Fruit fly (Drosophila melanogaster): ENCODE results near the gene naz.

naz gene

DNA sequence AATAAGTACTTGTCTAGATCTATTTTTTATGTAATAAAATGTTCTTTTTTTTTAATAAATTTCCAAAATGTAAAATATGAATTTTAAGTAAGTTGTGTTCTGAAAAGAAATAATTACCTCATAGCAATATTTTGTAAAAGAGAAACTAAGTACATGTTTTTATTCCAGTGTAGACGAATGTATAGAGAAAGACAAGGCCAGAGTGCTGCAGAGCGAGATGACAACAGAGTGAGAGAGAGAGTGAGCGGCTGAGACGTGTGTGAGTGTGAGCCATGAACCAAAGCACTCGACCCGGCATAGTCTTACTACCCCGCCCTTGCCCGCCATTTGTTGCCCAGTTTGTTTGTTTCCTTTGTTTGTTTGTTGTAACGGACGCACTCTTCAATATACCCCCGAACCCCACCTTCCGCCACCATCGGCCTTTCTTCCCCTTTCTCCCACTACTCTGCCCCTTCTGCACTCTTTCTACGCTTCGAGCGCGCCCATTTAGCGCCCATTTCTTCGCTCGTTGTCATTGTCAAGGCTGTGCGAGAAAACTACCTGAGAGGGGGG, 17.3 kb downstream of the naz start (continued):
- peak; percentile 92 for TF ChIP-seq CG12769 (tag; optimal IDR thresholded peaks at IDR 0.05)
- peak; percentile 30; the same call in 1 of the 3 replicates for TF ChIP-seq sr (GFP tag; IDR thresholded peaks at IDR 0.05)
- TF ChIP-seq repo (GFP tag; optimal IDR thresholded peaks at IDR 0.05): no peak
- TF ChIP-seq zf30C (GFP tag; optimal IDR thresholded peaks at IDR 0.05): peak; percentile 69
- no peak for TF ChIP-seq btn (GFP tag; optimal IDR thresholded peaks at IDR 0.05)
- TF ChIP-seq cato (GFP tag; optimal IDR thresholded peaks at IDR 0.05; ENCODE audit: borderline replicate concordance): no peak
- peak; percentile 64; the same call in 1 of the 2 replicates for TF ChIP-seq seq (GFP tag; IDR thresholded peaks at IDR 0.05)
- TF ChIP-seq TFAM (GFP tag; optimal IDR thresholded peaks at IDR 0.05): peak; percentile 65
- peak; percentile 80 for TF ChIP-seq zfh1 (GFP tag; IDR thresholded peaks at IDR 0.05)
- 0 out of 2 replicates have a peak, but pooled peaks have one; percentile 5 for TF ChIP-seq ham (GFP tag; IDR thresholded peaks at IDR 0.05)
- peak; percentile 5 for TF ChIP-seq disco-r (GFP tag; optimal IDR thresholded peaks at IDR 0.05)
- TF ChIP-seq tap (tag; optimal IDR thresholded peaks at IDR 0.05): no peak
- TF ChIP-seq tx (GFP tag; optimal IDR thresholded peaks at IDR 0.05): no peak
- TF ChIP-seq Taf1 (GFP tag; IDR thresholded peaks at IDR 0.05): peak; percentile 57
- no peak for TF ChIP-seq da (GFP tag; optimal IDR thresholded peaks at IDR 0.05)
- TF ChIP-seq CG12391 (tag; optimal IDR thresholded peaks at IDR 0.05): peak; percentile 81
- TF ChIP-seq fu2 (GFP tag; optimal IDR thresholded peaks at IDR 0.05): no peak
- peak; percentile 59 for TF ChIP-seq CG11247 (GFP tag; IDR thresholded peaks at IDR 0.05)
- no peak for TF ChIP-seq CG31224 (GFP tag; IDR thresholded peaks at IDR 0.05)
- TF ChIP-seq CG3407 (GFP tag; optimal IDR thresholded peaks at IDR 0.05): peak; percentile 86
- TF ChIP-seq CG14965 (GFP tag; optimal IDR thresholded peaks at IDR 0.05; ENCODE audit: borderline replicate concordance): peak; percentile 27
- TF ChIP-seq caup (GFP tag; optimal IDR thresholded peaks at IDR 0.05; ENCODE audit: severe bottlenecking): peak; percentile 43
- TF ChIP-seq maf-S (GFP tag; optimal IDR thresholded peaks at IDR 0.05): peak; percentile 12
- peak; percentile 59 for TF ChIP-seq CG10959 (GFP tag; IDR thresholded peaks at IDR 0.05)
- TF ChIP-seq CG2678 (tag; optimal IDR thresholded peaks at IDR 0.05): peak; percentile 81
- TF ChIP-seq CG18619 (GFP tag; optimal IDR thresholded peaks at IDR 0.05): peak; percentile 54
- peak; percentile 54 for TF ChIP-seq phol (tag; optimal IDR thresholded peaks at IDR 0.05)
- no peak for TF ChIP-seq Atf3 (GFP tag; optimal IDR thresholded peaks at IDR 0.05)
- peak; percentile 33 for TF ChIP-seq Jarid2 (GFP tag; optimal IDR thresholded peaks at IDR 0.05)
- 0 out of 3 replicates have a peak, but pooled peaks have one; percentile 9 for TF ChIP-seq Mrtf (GFP tag; IDR thresholded peaks at IDR 0.05)
- TF ChIP-seq bab2 (GFP tag; optimal IDR thresholded peaks at IDR 0.05): peak; percentile 33
- TF ChIP-seq Ets65A (GFP tag): no peak
- peak; percentile 62; the same call in 1 of the 2 replicates for TF ChIP-seq Bgb (GFP tag; IDR thresholded peaks at IDR 0.05; ENCODE audit: partially characterized antibody)
- TF ChIP-seq hkb (optimal IDR thresholded peaks at IDR 0.05): no peak
- TF ChIP-seq hkb (GFP tag; IDR thresholded peaks at IDR 0.05): peak; percentile 73
- no peak; the same call in 1 of the 2 replicates for TF ChIP-seq CG10321 (GFP tag; IDR thresholded peaks at IDR 0.05)
- TF ChIP-seq prd (optimal IDR thresholded peaks at IDR 0.05): no peak
- no peak; the same call in 1 of the 3 replicates for TF ChIP-seq prd (GFP tag; IDR thresholded peaks at IDR 0.05)
- TF ChIP-seq sima (GFP tag; optimal IDR thresholded peaks at IDR 0.05): no peak
- TF ChIP-seq gcm2 (GFP tag; optimal IDR thresholded peaks at IDR 0.05): no peak
- TF ChIP-seq CG13775 (GFP tag; optimal IDR thresholded peaks at IDR 0.05): peak; percentile 50
- TF ChIP-seq knrl (GFP tag; IDR thresholded peaks at IDR 0.05; ENCODE audit: partially characterized antibody): 0 out of 3 replicates have a peak, but pooled peaks have one; percentile 35
- no peak for TF ChIP-seq Dip2 (GFP tag; IDR thresholded peaks at IDR 0.05)
- TF ChIP-seq pb (GFP tag; optimal IDR thresholded peaks at IDR 0.05): peak; percentile 58
- TF ChIP-seq scrt (GFP tag; optimal IDR thresholded peaks at IDR 0.05): peak; percentile 61
- TF ChIP-seq Dbx (GFP tag; IDR thresholded peaks at IDR 0.05): no peak
- TF ChIP-seq CG2120 (GFP tag; optimal IDR thresholded peaks at IDR 0.05): peak; percentile 11
- TF ChIP-seq Ravus (GFP tag; IDR thresholded peaks at IDR 0.05): no peak
- no peak for TF ChIP-seq CG7745 (tag; optimal IDR thresholded peaks at IDR 0.05)
- TF ChIP-seq Xbp1 (GFP tag; optimal IDR thresholded peaks at IDR 0.05): peak; percentile 1

Data from whole organism, embryonic.